Worm (Caenorhabditis elegans) whole organism, late embryonic: Measurements from ENCODE around the gene F53C3.1.

Source experiments
- ama-1 ChIP-seq: fragments of 150-350 bp; optimal IDR thresholded peaks from 2 replicates; lab custom pipeline; 2014
- ceh-18 ChIP-seq: sonication (generic microtip); optimal IDR thresholded peaks from 2 replicates; lab custom pipeline; 2016; ENCODE audit warnings: missing genetic modification characterization, missing compliant biosample characterization
- ceh-19 ChIP-seq: fragments of 200-800 bp; sonication (Bioruptor generic); optimal IDR thresholded peaks from 2 replicates; lab custom pipeline; 2018; ENCODE audit warnings: mild to moderate bottlenecking, missing genetic modification characterization, missing compliant biosample characterization
- dmd-4 ChIP-seq: sonication (generic microtip); optimal IDR thresholded peaks from 2 replicates; lab custom pipeline; 2016; ENCODE audit warnings: borderline replicate concordance, missing genetic modification characterization, missing compliant biosample characterization
- fkh-10 ChIP-seq: fragments of 150-350 bp; optimal IDR thresholded peaks from 2 replicates; lab custom pipeline; 2014; ENCODE audit warnings: missing biosample characterization, missing genetic modification reagents, missing genetic modification characterization
- gmeb-2 ChIP-seq: sonication (generic microtip); optimal IDR thresholded peaks from 2 replicates; lab custom pipeline; 2016; ENCODE audit warnings: missing genetic modification characterization, inconsistent platforms, missing compliant biosample characterization
- hlh-13 ChIP-seq: fragments of 200-800 bp; sonication (Bioruptor generic); optimal IDR thresholded peaks from 2 replicates; lab custom pipeline; 2018; ENCODE audit warnings: mild to moderate bottlenecking, missing genetic modification characterization, missing compliant biosample characterization
- hlh-30 ChIP-seq: sonication (generic microtip); optimal IDR thresholded peaks from 2 replicates; lab custom pipeline; 2017; ENCODE audit warnings: antibody characterized with exemption, missing genetic modification characterization, missing compliant biosample characterization; ENCODE audit not compliant: insufficient read depth
- nhr-11 ChIP-seq: fragments of 150-350 bp; optimal IDR thresholded peaks from 2 replicates; lab custom pipeline; 2014; ENCODE audit warnings: missing biosample characterization, missing genetic modification characterization
- pha-2 ChIP-seq: sonication (generic microtip); optimal IDR thresholded peaks from 2 replicates; lab custom pipeline; 2017; ENCODE audit warnings: mild to moderate bottlenecking, missing genetic modification characterization, missing compliant biosample characterization
- pqm-1 ChIP-seq: sonication (generic microtip); optimal IDR thresholded peaks from 2 replicates; lab custom pipeline; 2016; ENCODE audit warnings: missing genetic modification characterization, missing compliant biosample characterization
- unc-42 ChIP-seq: sonication (generic microtip); optimal IDR thresholded peaks from 2 replicates; lab custom pipeline; 2016; ENCODE audit warnings: missing genotype, missing genetic modification characterization, missing compliant biosample characterization

DNA sequence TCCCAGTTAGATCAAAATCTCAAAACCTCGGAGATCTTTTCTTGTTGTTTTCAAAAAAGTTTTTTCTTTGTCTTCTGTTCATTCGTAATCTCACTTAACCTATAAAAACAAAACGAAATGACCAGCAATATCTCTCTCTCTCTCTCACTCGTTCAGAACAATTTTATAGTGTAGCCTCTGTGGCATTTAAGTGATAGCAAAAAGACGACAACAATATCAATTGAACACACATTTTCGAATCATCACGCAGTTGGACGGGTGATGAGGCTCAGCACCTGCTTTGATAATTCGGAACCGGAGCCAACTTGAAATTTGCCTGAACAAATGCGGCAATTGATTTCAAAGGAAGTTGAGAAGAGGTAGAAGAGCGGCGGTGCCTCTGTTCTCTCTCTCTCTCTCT is 40.6 kb downstream of the F53C3.1 start:
- TF ChIP-seq hlh-13 (no peak), ceh-18 (tag; lab: Kevin White, UChicago) (no peak), dmd-4 (tag; lab: Kevin White, UChicago) (no peak), pha-2 (tag; lab: Kevin White, UChicago) (no peak), hlh-30 (tag; lab: Kevin White, UChicago) (no peak), gmeb-2 (tag; lab: Kevin White, UChicago) (no peak), fkh-10 (GFP tag; lab: Kevin White, UChicago) (no peak), ama-1 (lab: Kevin White, UChicago) (no peak), pqm-1 (tag; lab: Kevin White, UChicago) (no peak), nhr-11 (tag; lab: Kevin White, UChicago) (no peak), unc-42 (tag; lab: Kevin White, UChicago) (no peak), ceh-19 (GFP tag; lab: Kevin White, UChicago) (no peak)
